Worm (Caenorhabditis elegans) whole organism, L4 larva: ENCODE measurements around the gene clr-1.

Experiments used
- D1046.2 ChIP-seq: fragments of 200-800 bp; sonication (Bioruptor generic); IDR thresholded peaks from 2 replicates; pipeline ENCODE4 v1.3.6; 2022; ENCODE audit warnings: missing genetic modification characterization, missing compliant biosample characterization
- F10B5.3 ChIP-seq: sonication (generic microtip); optimal IDR thresholded peaks from 2 replicates; lab custom pipeline; 2016; ENCODE audit warnings: mild to moderate bottlenecking, missing genetic modification characterization, missing compliant biosample characterization
- T20F7.1 ChIP-seq: fragments of 200-800 bp; sonication (Bioruptor generic); optimal IDR thresholded peaks from 2 replicates; lab custom pipeline; 2018; ENCODE audit warnings: mild to moderate bottlenecking, missing genetic modification characterization, missing compliant biosample characterization
- Y48G9A.11 ChIP-seq: fragments of 200-800 bp; sonication (Bioruptor generic); IDR thresholded peaks from 2 replicates; pipeline ENCODE4 v1.3.6; 2022; ENCODE audit warnings: missing genetic modification reagents, missing genetic modification characterization, missing compliant biosample characterization
- Y75B8A.6 ChIP-seq: fragments of 200-800 bp; sonication (Bioruptor generic); IDR thresholded peaks from 2 replicates; pipeline ENCODE4 v1.3.6; 2022; ENCODE audit warnings: missing genetic modification reagents, missing genetic modification characterization, missing compliant biosample characterization
- ZK337.2 ChIP-seq: fragments of 200-800 bp; sonication (Bioruptor generic); IDR thresholded peaks from 2 replicates; pipeline ENCODE4 v1.3.6; 2022; ENCODE audit warnings: missing genetic modification reagents, missing genetic modification characterization, missing compliant biosample characterization
- ceh-20 ChIP-seq: fragments of 200-800 bp; sonication (Bioruptor generic); IDR thresholded peaks from 2 replicates; pipeline ENCODE4 v1.3.6; 2022; ENCODE audit warnings: missing genetic modification reagents, missing genetic modification characterization, missing compliant biosample characterization
- ceh-62 ChIP-seq: sonication (generic microtip); optimal IDR thresholded peaks from 2 replicates; lab custom pipeline; 2017; ENCODE audit warnings: missing biosample characterization, missing genetic modification characterization
- ctbp-1 ChIP-seq: fragments of 200-800 bp; sonication (Bioruptor generic); IDR thresholded peaks from 2 replicates; pipeline ENCODE4 v1.3.6; 2022; ENCODE audit warnings: missing genetic modification reagents, missing genetic modification characterization, missing compliant biosample characterization
- daf-8 ChIP-seq: fragments of 200-800 bp; sonication (Bioruptor generic); IDR thresholded peaks from 2 replicates; pipeline ENCODE4 v1.3.6; 2022; ENCODE audit warnings: missing genetic modification characterization, missing compliant biosample characterization
- dpl-1 ChIP-seq: fragments of 150-350 bp; optimal IDR thresholded peaks from 2 replicates; lab custom pipeline; 2014; ENCODE audit warnings: missing biosample characterization, missing genetic modification reagents, missing genetic modification characterization
- duxl-1 ChIP-seq: sonication (generic microtip); optimal IDR thresholded peaks from 2 replicates; lab custom pipeline; 2016; ENCODE audit warnings: mild to moderate bottlenecking, missing genetic modification characterization, moderate library complexity, missing compliant biosample characterization; ENCODE audit not compliant: poor library complexity
- dve-1 ChIP-seq: sonication (generic microtip); optimal IDR thresholded peaks from 2 replicates; lab custom pipeline; 2017; ENCODE audit warnings: antibody characterized with exemption, mild to moderate bottlenecking, missing genetic modification characterization, missing compliant biosample characterization; ENCODE audit not compliant: insufficient read depth
- egl-43 ChIP-seq: fragments of 200-800 bp; sonication (Bioruptor generic); IDR thresholded peaks from 2 replicates; pipeline ENCODE4 v1.3.6; 2022; ENCODE audit warnings: missing genetic modification reagents, missing genetic modification characterization, missing compliant biosample characterization
- fkh-10 ChIP-seq: fragments of 150-350 bp; optimal IDR thresholded peaks from 2 replicates; lab custom pipeline; 2014; ENCODE audit warnings: missing biosample characterization, missing genetic modification reagents, missing genetic modification characterization
- hlh-11 ChIP-seq: fragments of 200-800 bp; sonication (Bioruptor generic); optimal IDR thresholded peaks from 2 replicates; lab custom pipeline; 2018; ENCODE audit warnings: mild to moderate bottlenecking, missing genetic modification characterization, missing compliant biosample characterization
- lim-7 ChIP-seq: fragments of 200-800 bp; sonication (Bioruptor generic); IDR thresholded peaks from 2 replicates; pipeline ENCODE4 v1.3.6; 2022; ENCODE audit warnings: missing genetic modification characterization, missing compliant biosample characterization
- lin-13 ChIP-seq: fragments of 150-350 bp; optimal IDR thresholded peaks from 2 replicates; lab custom pipeline; 2014; ENCODE audit warnings: missing biosample characterization, missing genetic modification reagents, missing genetic modification characterization
- lin-38 ChIP-seq: fragments of 200-800 bp; sonication (Bioruptor generic); IDR thresholded peaks from 2 replicates; pipeline ENCODE4 v1.3.6; 2022; ENCODE audit warnings: missing genetic modification reagents, missing genetic modification characterization, missing compliant biosample characterization
- madf-9 ChIP-seq: fragments of 200-800 bp; sonication (Bioruptor generic); conservative IDR thresholded peaks from 2 replicates; pipeline ENCODE4 v1.3.6; 2022; ENCODE audit warnings: missing genetic modification reagents, missing genetic modification characterization, missing compliant biosample characterization
- mdl-1 ChIP-seq, 2 experiments: fragments of 150-350 bp in 1 of 2; sonication (generic microtip) in 1 of 2; optimal IDR thresholded peaks; 2 replicates each; lab custom pipeline; 2014 to 2017; ENCODE audit warnings: missing biosample characterization in 2 of 2, missing genetic modification characterization in 2 of 2
- mdt-29 ChIP-seq: fragments of 200-800 bp; sonication (Bioruptor generic); IDR thresholded peaks from 2 replicates; pipeline ENCODE4 v1.3.6; 2022; ENCODE audit warnings: missing genetic modification reagents, missing genetic modification characterization, missing compliant biosample characterization
- mep-1 ChIP-seq: fragments of 150-350 bp; sonication (generic microtip); optimal IDR thresholded peaks from 3 replicates; lab custom pipeline; 2014; ENCODE audit warnings: missing biosample characterization, missing genetic modification characterization
- mxl-3 ChIP-seq: fragments of 200-800 bp; sonication (Bioruptor generic); optimal IDR thresholded peaks from 2 replicates; lab custom pipeline; 2018; ENCODE audit warnings: mild to moderate bottlenecking, missing genetic modification characterization, missing compliant biosample characterization
- nhr-10 ChIP-seq: fragments of 150-350 bp; optimal IDR thresholded peaks from 2 replicates; lab custom pipeline; 2014; ENCODE audit warnings: missing biosample characterization, missing genetic modification characterization
- nhr-237 ChIP-seq: sonication (generic microtip); optimal IDR thresholded peaks from 2 replicates; lab custom pipeline; 2017; ENCODE audit warnings: missing biosample characterization, missing genetic modification characterization
- nhr-28 ChIP-seq: fragments of 150-350 bp; optimal IDR thresholded peaks from 2 replicates; lab custom pipeline; 2014; ENCODE audit warnings: missing biosample characterization, missing genetic modification characterization
- nhr-48 ChIP-seq: sonication (generic microtip); optimal IDR thresholded peaks from 2 replicates; lab custom pipeline; 2016; ENCODE audit warnings: mild to moderate bottlenecking, missing genetic modification characterization, missing compliant biosample characterization
- nhr-77 ChIP-seq: fragments of 150-350 bp; optimal IDR thresholded peaks from 2 replicates; lab custom pipeline; 2014; ENCODE audit warnings: missing biosample characterization, missing genetic modification characterization
- php-3 ChIP-seq: fragments of 200-800 bp; sonication (Bioruptor generic); IDR thresholded peaks from 2 replicates; pipeline ENCODE4 v1.3.6; 2022; ENCODE audit warnings: missing genetic modification reagents, missing genetic modification characterization, missing compliant biosample characterization
- pqm-1 ChIP-seq: sonication (generic microtip); optimal IDR thresholded peaks from 2 replicates; lab custom pipeline; 2017; ENCODE audit warnings: missing biosample characterization, missing genetic modification characterization
- skn-1 ChIP-seq: fragments of 150-350 bp; optimal IDR thresholded peaks from 2 replicates; lab custom pipeline; 2014; ENCODE audit warnings: missing biosample characterization, missing genetic modification characterization
- spr-1 ChIP-seq: sonication (generic microtip); optimal IDR thresholded peaks from 2 replicates; lab custom pipeline; 2016; ENCODE audit warnings: mild to moderate bottlenecking, missing genetic modification characterization, missing compliant biosample characterization
- tra-1 ChIP-seq: fragments of 200-800 bp; sonication (Bioruptor generic); IDR thresholded peaks from 2 replicates; pipeline ENCODE4 v1.3.6; 2022; ENCODE audit warnings: missing genetic modification reagents, missing genetic modification characterization, missing compliant biosample characterization
- unc-62 ChIP-seq, 3 experiments: fragments of 150-350 bp in 1 of 3; sonication (generic microtip); optimal IDR thresholded peaks in 2 of 3; peaks in 1 of 3; 1 replicate in 1 of 3; 2 replicates in 2 of 3; lab custom pipeline; 2014 to 2017; ENCODE audit warnings: missing biosample characterization in 3 of 3, missing genetic modification characterization in 3 of 3, missing genetic modification reagents in 3 of 3, missing genotype in 1 of 3
- zip-2 ChIP-seq: fragments of 150-350 bp; optimal IDR thresholded peaks from 2 replicates; lab custom pipeline; 2014; ENCODE audit warnings: missing biosample characterization, missing genetic modification characterization

Gene clr-1

DNA sequence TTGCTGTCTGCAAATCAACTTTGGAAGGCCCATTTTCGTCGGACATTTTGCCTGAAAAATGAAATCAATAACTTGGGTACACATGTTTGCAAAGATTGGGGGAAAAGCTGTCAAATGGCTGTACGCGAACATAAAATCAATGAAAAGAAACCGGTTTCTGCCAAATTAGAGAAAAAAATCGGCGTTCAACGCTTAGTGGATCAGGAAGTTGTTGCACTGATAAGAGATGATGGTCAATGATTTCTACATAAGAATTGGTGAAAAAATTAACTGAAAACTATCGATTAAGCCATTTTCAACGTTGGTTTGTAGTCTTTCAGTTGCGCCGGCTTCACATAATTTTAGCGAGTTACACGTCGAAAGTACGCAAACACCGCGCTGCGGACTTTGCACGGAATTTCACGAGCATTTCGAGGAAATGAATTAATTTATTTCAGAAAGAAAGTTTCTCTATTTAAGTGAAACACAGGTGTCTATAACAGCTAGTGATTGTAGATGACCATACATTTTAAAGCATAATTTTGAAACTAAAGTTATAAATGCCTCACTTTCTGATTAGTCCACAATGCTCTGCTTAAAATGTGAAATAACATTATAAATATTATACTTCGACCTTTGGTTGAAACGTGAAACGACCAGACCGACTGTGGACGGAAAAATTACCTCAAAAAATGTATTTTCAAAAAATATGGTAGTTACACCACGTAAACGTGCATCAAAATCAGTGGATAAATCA, 36.5 kb upstream of the clr-1 start, which contains the start of the genes F07F6.4 and F07F6.2 (continued):
- TF ChIP-seq hlh-11 (tag; lab: Kevin White, UChicago) (no peak), nhr-10 (tag; lab: Kevin White, UChicago) (no peak), lin-38 (GFP tag; lab: Robert Waterston, UW) (peak; percentile 46; the same call in 1 of the 2 replicates), nhr-28 (tag; lab: Kevin White, UChicago) (no peak), spr-1 (no peak), unc-62 (GFP tag; optimal IDR thresholded peaks at IDR 0.05 in 1 of 2; lab: Kevin White, UChicago) (no peak), unc-62 (tag; optimal IDR thresholded peaks at IDR 0.05; lab: Kevin White, UChicago) (no peak), T20F7.1 (GFP tag; lab: Kevin White, UChicago) (no peak), zip-2 (no peak), nhr-48 (tag; lab: Kevin White, UChicago) (no peak), mep-1 (tag; lab: Kevin White, UChicago) (peak; percentile 27), ctbp-1 (GFP tag; lab: Robert Waterston, UW) (no peak), Y75B8A.6 (GFP tag; lab: Robert Waterston, UW) (no peak), nhr-77 (tag; lab: Kevin White, UChicago) (no peak), mdt-29 (GFP tag; lab: Robert Waterston, UW) (no peak)

DNA sequence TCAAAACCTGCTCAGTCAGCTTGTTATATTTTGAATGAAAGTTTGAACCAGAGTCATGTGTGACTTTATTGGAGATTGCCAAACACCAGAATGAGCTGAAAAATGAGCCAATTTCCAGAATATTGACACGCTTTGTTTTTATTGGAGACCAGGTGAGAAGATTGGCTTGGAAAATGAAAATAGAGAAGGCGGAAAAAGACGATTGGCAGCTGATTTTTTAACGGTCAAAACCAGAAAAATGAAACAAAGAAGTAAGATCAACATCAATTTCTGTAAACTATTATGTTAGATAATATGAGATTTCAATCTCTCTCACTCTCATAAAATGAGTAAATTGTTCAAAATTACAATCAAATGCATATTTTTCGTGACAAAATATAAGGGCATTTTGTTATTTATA, 33.1 kb upstream of the clr-1 start, which contains the start of gene srx-114:
Gene srx-114, minus strand, starts transcription at position 101 of the 400 bp plus-strand sequence.
- TF ChIP-seq daf-8 (no peak), ctbp-1 (GFP tag; lab: Robert Waterston, UW) (no peak), php-3 (GFP tag; lab: Robert Waterston, UW) (no peak), ZK337.2 (GFP tag; lab: Robert Waterston, UW) (no peak), hlh-11 (tag; lab: Kevin White, UChicago) (no peak), D1046.2 (no peak), fkh-10 (GFP tag; lab: Kevin White, UChicago) (no peak), ceh-62 (no peak), Y75B8A.6 (GFP tag; lab: Robert Waterston, UW) (no peak), Y48G9A.11 (no peak), pqm-1 (tag; lab: Kevin White, UChicago) (no peak), skn-1 (tag; lab: Kevin White, UChicago) (no peak), mdl-1 (tag; optimal IDR thresholded peaks at IDR 0.05; lab: Kevin White, UChicago) (no peak), egl-43 (GFP tag; lab: Robert Waterston, UW) (no peak), dpl-1 (GFP tag; lab: Kevin White, UChicago) (no peak), ceh-20 (GFP tag; lab: Robert Waterston, UW) (no peak), nhr-28 (tag; lab: Kevin White, UChicago) (no peak), nhr-237 (tag; lab: Kevin White, UChicago) (no peak)
- TF ChIP-seq, all 104 proteins: peak for 0

DNA sequence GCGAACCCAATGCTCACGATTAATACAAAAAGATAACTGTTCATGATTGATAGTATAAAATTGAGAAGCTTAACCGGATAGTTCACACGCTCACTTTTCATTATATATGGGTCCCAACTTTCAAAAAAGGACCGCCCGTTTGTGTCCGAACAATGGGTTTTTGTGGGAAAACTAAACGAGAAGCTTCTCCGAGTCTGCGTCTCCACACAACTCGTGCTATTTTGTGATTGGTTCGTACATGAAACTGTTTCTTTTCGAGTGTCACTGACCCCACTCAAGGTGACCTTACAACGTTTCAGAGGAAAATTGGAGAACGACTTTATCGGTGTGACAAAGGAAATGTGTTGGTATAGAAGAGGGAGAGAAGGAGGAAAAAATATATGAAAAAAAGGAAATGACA, 29.3 kb upstream of the clr-1 start, which contains the start of gene dct-5:
Gene dct-5, minus strand, starts transcription at position 101 of the 400 bp plus-strand sequence.
- TF ChIP-seq lin-13 (GFP tag; lab: Kevin White, UChicago) (no peak), lim-7 (GFP tag; lab: Robert Waterston, UW) (no peak), madf-9 (no peak), mdt-29 (GFP tag; lab: Robert Waterston, UW) (no peak), lin-38 (GFP tag; lab: Robert Waterston, UW) (no peak), Y48G9A.11 (no peak), tra-1 (GFP tag; lab: Robert Waterston, UW) (no peak), F10B5.3 (tag; lab: Kevin White, UChicago) (no peak), mxl-3 (GFP tag; lab: Kevin White, UChicago) (no peak), dve-1 (tag; lab: Kevin White, UChicago) (no peak), duxl-1 (tag; lab: Kevin White, UChicago) (no peak)
